Worm (Caenorhabditis elegans) whole organism, early embryonic: ENCODE data around the gene B0198.3.

Experiments
- B0310.2 ChIP-seq: sonication (generic microtip); optimal IDR thresholded peaks from 2 replicates; lab custom pipeline; 2016; ENCODE audit warnings: mild to moderate bottlenecking, missing genetic modification characterization, missing compliant biosample characterization
- aly-1 ChIP-seq: sonication (generic microtip); optimal IDR thresholded peaks from 2 replicates; lab custom pipeline; 2016; ENCODE audit warnings: missing genetic modification characterization, missing compliant biosample characterization
- ama-1 ChIP-seq: fragments of 150-350 bp; optimal IDR thresholded peaks from 2 replicates; lab custom pipeline; 2014
- ceh-13 ChIP-seq: fragments of 200-800 bp; sonication (Bioruptor generic); optimal IDR thresholded peaks from 2 replicates; lab custom pipeline; 2018; ENCODE audit warnings: mild to moderate bottlenecking, missing genetic modification characterization, missing compliant biosample characterization
- ceh-36 ChIP-seq: sonication (generic microtip); optimal IDR thresholded peaks from 2 replicates; lab custom pipeline; 2016; ENCODE audit warnings: missing genetic modification characterization, inconsistent platforms, missing compliant biosample characterization
- flt-1 ChIP-seq: fragments of 200-800 bp; sonication (Bioruptor generic); IDR thresholded peaks from 2 replicates; pipeline ENCODE4 v1.3.6; 2022; ENCODE audit warnings: missing genetic modification characterization, missing compliant biosample characterization
- hmbx-1 ChIP-seq: sonication (generic microtip); optimal IDR thresholded peaks from 2 replicates; lab custom pipeline; 2016; ENCODE audit warnings: mild to moderate bottlenecking, missing genetic modification characterization, missing compliant biosample characterization
- pes-1 ChIP-seq: fragments of 200-800 bp; sonication (Bioruptor generic); IDR thresholded peaks from 2 replicates; pipeline ENCODE4 v1.3.6; 2022; ENCODE audit warnings: missing genetic modification reagents, missing genetic modification characterization, missing compliant biosample characterization
- sea-1 ChIP-seq: fragments of 200-800 bp; sonication (Bioruptor generic); conservative IDR thresholded peaks from 2 replicates; pipeline ENCODE4 v1.3.6; 2022; ENCODE audit warnings: missing genetic modification characterization, missing compliant biosample characterization
- tbx-11 ChIP-seq: fragments of 200-800 bp; sonication (Bioruptor generic); IDR thresholded peaks from 2 replicates; pipeline ENCODE4 v1.3.6; 2022; ENCODE audit warnings: missing genetic modification characterization, missing compliant biosample characterization
- tbx-37 ChIP-seq: fragments of 200-800 bp; sonication (Bioruptor generic); conservative IDR thresholded peaks from 2 replicates; pipeline ENCODE4 v1.3.6; 2022; ENCODE audit warnings: missing genetic modification reagents, missing genetic modification characterization, missing compliant biosample characterization
- tra-4 ChIP-seq: sonication (generic microtip); optimal IDR thresholded peaks from 2 replicates; lab custom pipeline; 2017; ENCODE audit warnings: missing genetic modification characterization, missing compliant biosample characterization

- TF ChIP-seq ceh-36, result no peak
- no peak for TF ChIP-seq tbx-37 (GFP tag; lab: Robert Waterston, UW)
- no peak for TF ChIP-seq sea-1 (GFP tag; lab: Robert Waterston, UW)
- TF ChIP-seq hmbx-1 (tag; lab: Kevin White, UChicago), result no peak
- no peak for TF ChIP-seq tbx-11 (GFP tag; lab: Robert Waterston, UW)
- TF ChIP-seq flt-1, result no peak
- no peak for TF ChIP-seq tra-4 (tag; lab: Kevin White, UChicago)
- no peak for TF ChIP-seq ceh-13 (GFP tag; lab: Kevin White, UChicago)
- TF ChIP-seq aly-1, result no peak
- TF ChIP-seq B0310.2, result no peak
- no peak for TF ChIP-seq pes-1 (GFP tag; lab: Robert Waterston, UW)
- TF ChIP-seq ama-1 (lab: Kevin White, UChicago), result no peak
Measured at ce11 chrX:12068250-12068649, 11.4 kb upstream of the B0198.3 start, which contains the start of gene lgc-24.
